Worm (Caenorhabditis elegans): ENCODE measurements around the gene dyf-19.

dyf-19 gene

DNA sequence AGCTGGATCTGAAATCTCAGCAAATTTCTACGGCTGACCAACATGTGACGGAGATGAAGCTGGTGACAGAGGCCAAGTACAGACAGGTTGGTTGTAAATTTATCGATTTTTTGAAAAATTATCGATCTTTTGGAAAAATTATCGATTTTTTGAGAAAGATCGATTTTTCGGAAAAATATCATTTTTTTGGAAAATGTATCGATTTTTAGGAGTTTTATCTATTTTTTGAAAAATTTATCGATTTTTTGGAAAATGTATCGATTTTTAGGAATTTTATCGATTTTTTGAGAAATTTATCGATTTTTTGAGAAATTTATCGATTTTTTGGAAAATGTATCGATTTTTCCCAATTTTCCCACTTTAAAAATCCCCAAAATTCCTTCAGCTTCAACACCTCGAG, 5.1 kb downstream of the dyf-19 start:
- TF ChIP-seq sptf-1 (tag; optimal IDR thresholded peaks at IDR 0.05) (peak; percentile 19), Y116A8C.19 (tag; optimal IDR thresholded peaks at IDR 0.05; ENCODE audit: borderline replicate concordance) (no peak), nhr-76 (tag; optimal IDR thresholded peaks at IDR 0.05) (no peak)

DNA sequence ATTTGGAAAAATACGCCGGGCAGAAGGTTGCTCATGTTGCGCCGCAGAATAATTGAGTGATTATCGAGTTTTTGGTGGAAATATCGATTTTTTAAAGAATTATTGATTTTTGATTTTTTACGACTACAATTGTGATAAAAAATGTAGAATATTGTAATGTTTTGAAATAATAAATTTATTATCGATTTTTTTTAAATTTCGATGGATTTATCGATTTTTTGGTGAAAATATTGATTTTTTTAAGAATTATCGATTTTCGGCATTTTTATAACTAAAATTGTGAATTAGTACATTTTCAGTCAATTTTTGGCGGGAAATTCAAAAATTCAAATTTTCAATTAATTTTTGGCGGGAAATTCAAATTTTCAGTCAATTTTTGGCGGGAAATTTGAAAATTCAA, 5.7 kb downstream of the dyf-19 start:
- TF ChIP-seq unc-30 (tag; optimal IDR thresholded peaks at IDR 0.05) (no peak), nhr-84 (tag; optimal IDR thresholded peaks at IDR 0.05) (no peak), unc-98 (GFP tag; IDR thresholded peaks at IDR 0.05) (no peak), nhr-47 (tag; optimal IDR thresholded peaks at IDR 0.05) (no peak), hlh-17 (GFP tag; optimal IDR thresholded peaks at IDR 0.05; ENCODE audit: borderline replicate concordance) (no peak), egl-13 (tag; optimal IDR thresholded peaks at IDR 0.05) (no peak), nhr-71 (tag; optimal IDR thresholded peaks at IDR 0.05) (no peak), nhr-28 (tag; optimal IDR thresholded peaks at IDR 0.05) (no peak), fos-1 (tag; optimal IDR thresholded peaks at IDR 0.05) (no peak), swsn-7 (tag; optimal IDR thresholded peaks at IDR 0.05) (no peak)

DNA sequence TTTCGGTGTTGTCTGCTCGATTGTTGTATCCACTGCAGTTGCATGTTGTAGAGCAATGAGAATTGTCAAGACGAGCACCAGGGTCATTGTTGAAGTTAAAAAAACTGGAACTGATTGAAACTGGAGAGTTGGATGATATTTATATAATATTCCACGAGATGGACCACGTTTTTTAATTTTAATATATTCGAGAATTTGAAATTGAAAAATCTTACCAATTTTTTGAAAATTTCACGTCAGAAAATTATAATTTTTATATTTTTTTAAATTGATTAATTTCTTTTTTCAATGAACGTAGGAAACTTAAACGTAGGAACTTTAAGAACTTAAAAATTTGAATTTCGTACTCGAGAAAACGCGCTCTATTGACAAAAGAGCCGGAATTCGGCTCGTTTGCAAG, 7.7 kb downstream of the dyf-19 start, which contains the start of gene Y43F8C.5:
TSS of gene Y43F8C.5 (minus strand) at position 101 of the 400 bp plus-strand sequence.
- TF ChIP-seq lir-3 (tag; optimal IDR thresholded peaks at IDR 0.05; ENCODE audit: poor library complexity) = no peak
- TF ChIP-seq lin-39 (tag; optimal IDR thresholded peaks at IDR 0.05) = no peak
- TF ChIP-seq mab-9 (GFP tag; IDR thresholded peaks at IDR 0.05) = no peak
- no peak for TF ChIP-seq ztf-11 (tag; optimal IDR thresholded peaks at IDR 0.05)
- no peak for TF ChIP-seq nhr-47 (tag; optimal IDR thresholded peaks at IDR 0.05)

DNA sequence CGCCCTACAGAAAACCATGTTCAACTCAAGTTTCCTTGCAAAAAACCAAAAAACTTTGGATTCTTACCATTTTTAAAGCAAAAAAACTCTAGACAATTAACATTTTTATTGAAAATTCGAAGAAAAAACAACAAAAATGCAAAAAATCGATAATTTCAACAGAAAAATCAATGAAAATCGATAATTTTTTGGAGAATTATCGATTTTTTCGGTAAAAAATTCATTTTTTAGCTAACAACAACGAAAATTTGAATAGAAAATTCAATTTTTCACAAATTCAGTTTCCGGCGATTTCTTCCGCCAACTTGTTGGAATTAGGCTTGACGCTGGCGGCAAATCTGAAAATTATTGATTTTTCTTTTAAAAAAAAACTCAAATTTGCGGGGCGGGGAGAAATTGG, 8.1 kb downstream of the dyf-19 start:
- TF ChIP-seq hlh-4 (tag; optimal IDR thresholded peaks at IDR 0.05) = no peak
- no peak for TF ChIP-seq unc-62 (GFP tag; optimal IDR thresholded peaks at IDR 0.05)
- TF ChIP-seq sptf-1 (tag; optimal IDR thresholded peaks at IDR 0.05) = no peak
- no peak for TF ChIP-seq elt-2 (tag; optimal IDR thresholded peaks at IDR 0.05)
- TF ChIP-seq sox-4 (tag; optimal IDR thresholded peaks at IDR 0.05) = no peak
- TF ChIP-seq blmp-1 (tag; optimal IDR thresholded peaks at IDR 0.05) = no peak
- no peak for TF ChIP-seq jun-1 (tag; optimal IDR thresholded peaks at IDR 0.05)
- no peak for TF ChIP-seq pag-3 (tag; optimal IDR thresholded peaks at IDR 0.05; ENCODE audit: borderline replicate concordance, insufficient read depth)
- no peak for TF ChIP-seq nhr-84 (tag; optimal IDR thresholded peaks at IDR 0.05)
- TF ChIP-seq nhr-71 (tag; optimal IDR thresholded peaks at IDR 0.05) = no peak
- TF ChIP-seq efl-1 (optimal IDR thresholded peaks at IDR 0.05) = no peak
- TF ChIP-seq efl-1 (GFP tag; optimal IDR thresholded peaks at IDR 0.05 in 1 of 2) = no peak
- TF ChIP-seq lin-13 (GFP tag; optimal IDR thresholded peaks at IDR 0.05) = no peak
- TF ChIP-seq swsn-7 (tag; optimal IDR thresholded peaks at IDR 0.05) = no peak
- TF ChIP-seq nhr-77 (tag; optimal IDR thresholded peaks at IDR 0.05) = no peak
- no peak for TF ChIP-seq hpl-2 (GFP tag; optimal IDR thresholded peaks at IDR 0.05)
- no peak for TF ChIP-seq aha-1 (tag; optimal IDR thresholded peaks at IDR 0.05)
- no peak for TF ChIP-seq ceh-88 (GFP tag; IDR thresholded peaks at IDR 0.05)

DNA sequence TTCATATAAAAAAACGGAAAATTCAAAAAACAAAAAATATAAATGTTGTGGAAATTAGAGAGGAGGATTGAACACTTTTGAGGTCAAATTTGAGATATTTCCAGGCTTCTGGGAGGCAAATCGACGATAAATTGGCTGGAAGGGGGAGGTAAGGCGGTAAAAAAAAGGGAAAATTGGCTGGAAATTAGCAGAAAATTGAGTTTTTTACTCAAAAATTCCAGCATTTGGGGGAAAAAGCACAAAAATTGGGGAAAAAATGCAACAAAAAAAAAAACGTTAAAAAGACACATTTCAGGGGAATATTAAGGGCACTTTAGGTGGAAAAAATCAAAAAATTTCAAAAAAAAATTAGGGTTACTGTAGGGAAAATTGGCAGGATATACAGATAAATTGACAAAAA, 9.3 kb downstream of the dyf-19 start:
- TF ChIP-seq unc-130 (tag; optimal IDR thresholded peaks at IDR 0.05) (no peak), sptf-1 (tag; optimal IDR thresholded peaks at IDR 0.05) (peak; percentile 81), pax-3 (tag; optimal IDR thresholded peaks at IDR 0.05) (no peak), efl-1 (optimal IDR thresholded peaks at IDR 0.05) (no peak), efl-1 (GFP tag; optimal IDR thresholded peaks at IDR 0.05 in 1 of 2) (peak in 1 of 2 experiments; percentile 79), lir-3 (tag; optimal IDR thresholded peaks at IDR 0.05; ENCODE audit: poor library complexity) (no peak), swsn-7 (tag; optimal IDR thresholded peaks at IDR 0.05) (no peak), mep-1 (tag; optimal IDR thresholded peaks at IDR 0.05) (no peak)
